Fruit fly (Drosophila melanogaster): ENCODE data around the gene NSD.

Gene NSD

dm6 chr3R:27954533-27954932 is 16.9 kb upstream of the NSD start, which contains the start of gene Nep7 (continued):
- no peak for TF ChIP-seq CG3995 (GFP tag; optimal IDR thresholded peaks at IDR 0.05)
- no peak for TF ChIP-seq CG2116 (GFP tag; optimal IDR thresholded peaks at IDR 0.05)
- TF ChIP-seq CG4404 (GFP tag; IDR thresholded peaks at IDR 0.05) = no peak
- TF ChIP-seq p53 (GFP tag; optimal IDR thresholded peaks at IDR 0.05) = no peak
- TF ChIP-seq cg (GFP tag; optimal IDR thresholded peaks at IDR 0.05) = no peak
- TF ChIP-seq Oaz (GFP tag; IDR thresholded peaks at IDR 0.05) = no peak
- no peak for TF ChIP-seq ind (GFP tag; optimal IDR thresholded peaks at IDR 0.05)
- TF ChIP-seq Doc2 (GFP tag; IDR thresholded peaks at IDR 0.05) = no peak
- no peak for TF ChIP-seq CG13296 (GFP tag; optimal IDR thresholded peaks at IDR 0.05)
- TF ChIP-seq HLH4C (GFP tag; IDR thresholded peaks at IDR 0.05; ENCODE audit: partially characterized antibody) = no peak
- TF ChIP-seq CG34376 (GFP tag; optimal IDR thresholded peaks at IDR 0.05) = peak; percentile 81
- no peak for TF ChIP-seq ap (GFP tag; IDR thresholded peaks at IDR 0.05)
- TF ChIP-seq ems (GFP tag; optimal IDR thresholded peaks at IDR 0.05) = no peak
- TF ChIP-seq cwo (GFP tag; optimal IDR thresholded peaks at IDR 0.05) = peak; percentile 47
- no peak for TF ChIP-seq CG11247 (GFP tag; IDR thresholded peaks at IDR 0.05)
- TF ChIP-seq danr (GFP tag; IDR thresholded peaks at IDR 0.05) = no peak
- no peak for TF ChIP-seq tap (tag; optimal IDR thresholded peaks at IDR 0.05)
- no peak for TF ChIP-seq NFAT (GFP tag; IDR thresholded peaks at IDR 0.05)
- TF ChIP-seq CG2199 (GFP tag; IDR thresholded peaks at IDR 0.05) = no peak
- TF ChIP-seq mam (GFP tag; optimal IDR thresholded peaks at IDR 0.05) = no peak
- TF ChIP-seq pan (optimal IDR thresholded peaks at IDR 0.05) = no peak
- peak in 1 of 2 experiments; percentile 5 for TF ChIP-seq pan (GFP tag; optimal IDR thresholded peaks at IDR 0.05 in 1 of 2, IDR thresholded peaks at IDR 0.05 in 1 of 2)
- TF ChIP-seq CG10209 (GFP tag; optimal IDR thresholded peaks at IDR 0.05) = no peak
- no peak for TF ChIP-seq HLHmδ (GFP tag; optimal IDR thresholded peaks at IDR 0.05)
- no peak for TF ChIP-seq dpn (GFP tag; optimal IDR thresholded peaks at IDR 0.05)
- no peak for TF ChIP-seq az2 (GFP tag; optimal IDR thresholded peaks at IDR 0.05)
- no peak for TF ChIP-seq Rx (GFP tag; IDR thresholded peaks at IDR 0.05)
- no peak for TF ChIP-seq CG6175 (GFP tag; IDR thresholded peaks at IDR 0.05)
- no peak for TF ChIP-seq CG11696 (GFP tag; IDR thresholded peaks at IDR 0.05)
- TF ChIP-seq ttk (GFP tag; IDR thresholded peaks at IDR 0.05) = no peak
- peak; percentile 46 for TF ChIP-seq CG10543 (GFP tag; optimal IDR thresholded peaks at IDR 0.05)
- no peak for TF ChIP-seq prd (optimal IDR thresholded peaks at IDR 0.05)
- no peak for TF ChIP-seq prd (GFP tag; IDR thresholded peaks at IDR 0.05)
- TF ChIP-seq nerfin-1 (tag; optimal IDR thresholded peaks at IDR 0.05) = no peak
- TF ChIP-seq gsb (GFP tag; IDR thresholded peaks at IDR 0.05) = peak; percentile 21; the same call in 1 of the 2 replicates
- peak; percentile 73 for TF ChIP-seq Med (GFP tag)
- TF ChIP-seq Lhr (GFP tag; optimal IDR thresholded peaks at IDR 0.05) = no peak
- no peak for TF ChIP-seq Adf1 (GFP tag; IDR thresholded peaks at IDR 0.05)
- TF ChIP-seq dysf (GFP tag; IDR thresholded peaks at IDR 0.05) = 0 out of 3 replicates have a peak, but pooled peaks have one; percentile 30
- TF ChIP-seq Doc3 (GFP tag; IDR thresholded peaks at IDR 0.05; ENCODE audit: partially characterized antibody) = no peak
- no peak for TF ChIP-seq slou (GFP tag; optimal IDR thresholded peaks at IDR 0.05)
- no peak for TF ChIP-seq Usf (GFP tag; optimal IDR thresholded peaks at IDR 0.05)
- no peak for TF ChIP-seq sd (tag; optimal IDR thresholded peaks at IDR 0.05)
- TF ChIP-seq maf-S (GFP tag; optimal IDR thresholded peaks at IDR 0.05) = no peak
- TF ChIP-seq Drgx (GFP tag; IDR thresholded peaks at IDR 0.05) = peak; percentile 37; the same call in 1 of the 2 replicates
